Fruit fly (Drosophila melanogaster): ENCODE data around the gene CG6592.

The CG6592 gene

dm6 chr3L:6085157-6085556, 25.7 kb downstream of the CG6592 start (continued):
- TF ChIP-seq mld (GFP tag; IDR thresholded peaks at IDR 0.05; ENCODE audit: partially characterized antibody) = no peak
- no peak for TF ChIP-seq Stat92E (GFP tag; optimal IDR thresholded peaks at IDR 0.05)
- no peak for TF ChIP-seq CG7786 (GFP tag; optimal IDR thresholded peaks at IDR 0.05)
- TF ChIP-seq zfh2 (GFP tag; optimal IDR thresholded peaks at IDR 0.05) = no peak
- TF ChIP-seq ham (GFP tag; IDR thresholded peaks at IDR 0.05) = no peak
- no peak for TF ChIP-seq dati (GFP tag; IDR thresholded peaks at IDR 0.05)
- TF ChIP-seq Deaf1 (tag; optimal IDR thresholded peaks at IDR 0.05) = no peak
- TF ChIP-seq mirr (GFP tag; optimal IDR thresholded peaks at IDR 0.05) = no peak
- no peak for TF ChIP-seq Lpt (GFP tag; optimal IDR thresholded peaks at IDR 0.05)
- TF ChIP-seq D (optimal IDR thresholded peaks at IDR 0.05) = no peak
- peak; percentile 32 for TF ChIP-seq D (GFP tag; optimal IDR thresholded peaks at IDR 0.05)
- no peak for TF ChIP-seq Rfx (GFP tag; IDR thresholded peaks at IDR 0.05)
- peak; percentile 19 for TF ChIP-seq CG14710 (tag; optimal IDR thresholded peaks at IDR 0.05)
- peak; percentile 23; the same call in 1 of the 3 replicates for TF ChIP-seq CG17361 (GFP tag; IDR thresholded peaks at IDR 0.05)
- TF ChIP-seq CG11085 (GFP tag; IDR thresholded peaks at IDR 0.05) = no peak
- no peak for TF ChIP-seq CG1832 (GFP tag; optimal IDR thresholded peaks at IDR 0.05)
- TF ChIP-seq Fer1 (GFP tag; optimal IDR thresholded peaks at IDR 0.05) = peak; percentile 52
- TF ChIP-seq pho (GFP tag; optimal IDR thresholded peaks at IDR 0.05) = no peak
- TF ChIP-seq wor (GFP tag; IDR thresholded peaks at IDR 0.05) = no peak
- TF ChIP-seq CG32767 (GFP tag; IDR thresholded peaks at IDR 0.05) = no peak
- no peak for TF ChIP-seq cg (GFP tag; optimal IDR thresholded peaks at IDR 0.05)
- no peak for TF ChIP-seq CG4854 (GFP tag; optimal IDR thresholded peaks at IDR 0.05)
- no peak for TF ChIP-seq ken (GFP tag; IDR thresholded peaks at IDR 0.05)
- no peak for TF ChIP-seq ssp (GFP tag; IDR thresholded peaks at IDR 0.05)
- no peak for TF ChIP-seq C15 (GFP tag; IDR thresholded peaks at IDR 0.05)
- no peak for TF ChIP-seq sisA (GFP tag; IDR thresholded peaks at IDR 0.05)
- no peak for TF ChIP-seq E2f2 (GFP tag; IDR thresholded peaks at IDR 0.05)
- peak in 1 of 2 experiments; percentile 70 for TF ChIP-seq bsh (GFP tag; optimal IDR thresholded peaks at IDR 0.05)
- TF ChIP-seq CG10366 (GFP tag; IDR thresholded peaks at IDR 0.05) = no peak
- TF ChIP-seq usp (GFP tag; optimal IDR thresholded peaks at IDR 0.05) = no peak
- TF ChIP-seq Neu2 (GFP tag; optimal IDR thresholded peaks at IDR 0.05; ENCODE audit: borderline replicate concordance) = no peak
- no peak for TF ChIP-seq CG9797 (GFP tag; optimal IDR thresholded peaks at IDR 0.05)
- TF ChIP-seq CG4328 (GFP tag; optimal IDR thresholded peaks at IDR 0.05) = no peak
- TF ChIP-seq gsb (GFP tag; IDR thresholded peaks at IDR 0.05) = no peak
- TF ChIP-seq NfI (GFP tag; optimal IDR thresholded peaks at IDR 0.05) = peak; percentile 16
- no peak for TF ChIP-seq kah (GFP tag; optimal IDR thresholded peaks at IDR 0.05)
- no peak for TF ChIP-seq rib (GFP tag; IDR thresholded peaks at IDR 0.05)
- TF ChIP-seq CG11723 (GFP tag; optimal IDR thresholded peaks at IDR 0.05) = no peak
- no peak for TF ChIP-seq GATAe (GFP tag; conservative IDR thresholded peaks at IDR 0.05)
- no peak for TF ChIP-seq CG9609 (GFP tag; optimal IDR thresholded peaks at IDR 0.05)
- TF ChIP-seq da (GFP tag; optimal IDR thresholded peaks at IDR 0.05) = no peak
- no peak for TF ChIP-seq BtbVII (GFP tag; optimal IDR thresholded peaks at IDR 0.05)
- no peak for TF ChIP-seq CG42726 (GFP tag; IDR thresholded peaks at IDR 0.05; ENCODE audit: partially characterized antibody)
- TF ChIP-seq Dek (tag; optimal IDR thresholded peaks at IDR 0.05) = no peak
- TF ChIP-seq Ptx1 (GFP tag; IDR thresholded peaks at IDR 0.05) = no peak
- TF ChIP-seq klu (GFP tag; IDR thresholded peaks at IDR 0.05) = no peak
- TF ChIP-seq NFAT (GFP tag; IDR thresholded peaks at IDR 0.05) = no peak
- TF ChIP-seq ro (GFP tag; IDR thresholded peaks at IDR 0.05) = no peak
- TF ChIP-seq CG7556 (GFP tag; optimal IDR thresholded peaks at IDR 0.05) = peak; percentile 67
- 0 out of 2 replicates have a peak, but pooled peaks have one; percentile 5 for TF ChIP-seq sob (GFP tag; IDR thresholded peaks at IDR 0.05)
- no peak for TF ChIP-seq CG3995 (GFP tag; optimal IDR thresholded peaks at IDR 0.05)
- no peak for TF ChIP-seq h (optimal IDR thresholded peaks at IDR 0.05)
- no peak for TF ChIP-seq sna (GFP tag; IDR thresholded peaks at IDR 0.05; ENCODE audit: partially characterized antibody)

All from whole organism, embryonic.